Fruit fly (Drosophila melanogaster): ENCODE measurements around the gene Peritrophin-15b.
A peak's percentile ranks its signal among the peaks of the same experiment; 100 is the strongest.

Gene Peritrophin-15b

dm6 chr2L:8365701-8366643 lies 28.8 kb downstream of the Peritrophin-15b start, which contains the start of gene Pp2A-29B (continued):
- TF ChIP-seq gcm2 (GFP tag; optimal IDR thresholded peaks at IDR 0.05): no peak
- TF ChIP-seq gfzf (GFP tag; optimal IDR thresholded peaks at IDR 0.05): peak; percentile 52
- no peak for TF ChIP-seq so (GFP tag; IDR thresholded peaks at IDR 0.05)
- TF ChIP-seq da (GFP tag; optimal IDR thresholded peaks at IDR 0.05): no peak
- no peak for TF ChIP-seq Dfd (GFP tag; optimal IDR thresholded peaks at IDR 0.05)
- TF ChIP-seq lov (optimal IDR thresholded peaks at IDR 0.05): no peak
- no peak for TF ChIP-seq lov (GFP tag; IDR thresholded peaks at IDR 0.05)
- TF ChIP-seq Drgx (GFP tag; IDR thresholded peaks at IDR 0.05): no peak
- peak; percentile 99 for TF ChIP-seq CG13287 (GFP tag; IDR thresholded peaks at IDR 0.05; ENCODE audit: partially characterized antibody)
- no peak for TF ChIP-seq CG11695 (GFP tag; IDR thresholded peaks at IDR 0.05)
- TF ChIP-seq org-1 (GFP tag; optimal IDR thresholded peaks at IDR 0.05): no peak
- TF ChIP-seq CG11560 (tag; IDR thresholded peaks at IDR 0.05): peak; percentile 89
- TF ChIP-seq CG13894 (tag; optimal IDR thresholded peaks at IDR 0.05): no peak
- TF ChIP-seq mam (GFP tag; optimal IDR thresholded peaks at IDR 0.05): peak; percentile 25
- no peak for TF ChIP-seq CG4282 (GFP tag; optimal IDR thresholded peaks at IDR 0.05)
- no peak for TF ChIP-seq caup (GFP tag; optimal IDR thresholded peaks at IDR 0.05; ENCODE audit: severe bottlenecking)
- no peak for TF ChIP-seq jigr1 (GFP tag; IDR thresholded peaks at IDR 0.05)
- TF ChIP-seq Hr51 (GFP tag; optimal IDR thresholded peaks at IDR 0.05): no peak
- TF ChIP-seq CG11093 (GFP tag; IDR thresholded peaks at IDR 0.05): no peak
- no peak for TF ChIP-seq nom (GFP tag; optimal IDR thresholded peaks at IDR 0.05)
- TF ChIP-seq YL-1 (GFP tag; optimal IDR thresholded peaks at IDR 0.05): peak; percentile 65
- peak; percentile 15 for TF ChIP-seq CG2678 (tag; optimal IDR thresholded peaks at IDR 0.05)
- peak; percentile 38 for TF ChIP-seq CG4424 (GFP tag; optimal IDR thresholded peaks at IDR 0.05)
- peak; percentile 23 for TF ChIP-seq CG33557 (GFP tag; optimal IDR thresholded peaks at IDR 0.05)
- TF ChIP-seq Ets65A (GFP tag): no peak
- peak; percentile 54 for TF ChIP-seq CG12391 (tag; optimal IDR thresholded peaks at IDR 0.05)
- TF ChIP-seq bowl (GFP tag; IDR thresholded peaks at IDR 0.05): no peak
- peak; percentile 98 for TF ChIP-seq CG6791 (GFP tag; IDR thresholded peaks at IDR 0.05; ENCODE audit: partially characterized antibody)
- TF ChIP-seq CG5245 (GFP tag; optimal IDR thresholded peaks at IDR 0.05): no peak
- TF ChIP-seq CG10147 (GFP tag; optimal IDR thresholded peaks at IDR 0.05): no peak
- peak; percentile 38; the same call in 1 of the 2 replicates for TF ChIP-seq CG6272 (GFP tag; IDR thresholded peaks at IDR 0.05)
- no peak for TF ChIP-seq Nf-YB (GFP tag; optimal IDR thresholded peaks at IDR 0.05)
- no peak for TF ChIP-seq Poxn (GFP tag; IDR thresholded peaks at IDR 0.05)
- no peak for TF ChIP-seq CG17612 (GFP tag; IDR thresholded peaks at IDR 0.05)
- no peak for TF ChIP-seq sim (GFP tag; IDR thresholded peaks at IDR 0.05)
- TF ChIP-seq al (GFP tag; IDR thresholded peaks at IDR 0.05): no peak
- no peak for TF ChIP-seq CG12942 (GFP tag; optimal IDR thresholded peaks at IDR 0.05)
- TF ChIP-seq ems (GFP tag; optimal IDR thresholded peaks at IDR 0.05): no peak
- no peak for TF ChIP-seq Atf6 (GFP tag; IDR thresholded peaks at IDR 0.05)
- peak; percentile 65 for TF ChIP-seq CG9932 (GFP tag; IDR thresholded peaks at IDR 0.05)
- peak; percentile 89 for TF ChIP-seq abd-A (tag; optimal IDR thresholded peaks at IDR 0.05)
- peak; percentile 64 for TF ChIP-seq pzg (GFP tag; optimal IDR thresholded peaks at IDR 0.05)
- peak; percentile 69 for TF ChIP-seq CG12659 (GFP tag; optimal IDR thresholded peaks at IDR 0.05)
- peak; percentile 80 for TF ChIP-seq Dp (GFP tag; optimal IDR thresholded peaks at IDR 0.05)
- TF ChIP-seq peb (GFP tag; IDR thresholded peaks at IDR 0.05): no peak
- TF ChIP-seq trem (tag; optimal IDR thresholded peaks at IDR 0.05): peak; percentile 80
- TF ChIP-seq CG4707 (GFP tag; optimal IDR thresholded peaks at IDR 0.05): no peak
- TF ChIP-seq CG7963 (GFP tag; IDR thresholded peaks at IDR 0.05; ENCODE audit: partially characterized antibody): peak; percentile 95
- peak; percentile 100 for TF ChIP-seq Dll (GFP tag; IDR thresholded peaks at IDR 0.05; ENCODE audit: partially characterized antibody)
